Worm (Caenorhabditis elegans): ENCODE measurements around the gene egl-21.

DNA sequence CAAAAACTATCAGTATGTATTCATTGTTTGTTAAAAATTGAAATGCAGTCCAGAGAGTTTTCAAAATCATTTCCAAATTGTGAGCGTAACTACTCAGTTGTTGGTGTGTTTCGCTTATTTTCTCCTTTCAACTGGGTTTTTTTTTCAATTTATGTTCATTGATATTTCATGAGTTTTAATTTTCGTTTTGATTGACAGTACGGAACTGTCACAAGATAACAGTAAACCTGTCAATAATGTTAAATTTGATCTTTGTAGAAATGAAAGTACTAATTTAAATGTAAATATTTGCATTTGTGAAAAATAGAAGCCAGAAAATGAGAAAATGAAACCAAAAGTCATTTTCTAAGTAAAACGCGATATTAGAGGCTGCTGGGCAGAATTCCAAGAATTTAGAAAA is 19.0 kb downstream of the egl-21 start:
- TF ChIP-seq fos-1 (tag; optimal IDR thresholded peaks at IDR 0.05): no peak
- no peak for TF ChIP-seq nfya-1 (tag; optimal IDR thresholded peaks at IDR 0.05; ENCODE audit: insufficient read depth)
- TF ChIP-seq snpc-4 (tag; optimal IDR thresholded peaks at IDR 0.05): no peak
- TF ChIP-seq ztf-4 (tag; optimal IDR thresholded peaks at IDR 0.05): no peak
- TF ChIP-seq unc-39 (tag; optimal IDR thresholded peaks at IDR 0.05): no peak
- TF ChIP-seq ceh-82 (tag; optimal IDR thresholded peaks at IDR 0.05): no peak
- no peak for TF ChIP-seq fkh-10 (GFP tag; optimal IDR thresholded peaks at IDR 0.05)
- TF ChIP-seq nhr-23 (tag; optimal IDR thresholded peaks at IDR 0.05): no peak
- TF ChIP-seq unc-62 (GFP tag; optimal IDR thresholded peaks at IDR 0.05): no peak
- no peak for TF ChIP-seq elt-2 (tag; optimal IDR thresholded peaks at IDR 0.05)
- no peak for TF ChIP-seq elt-1 (tag; optimal IDR thresholded peaks at IDR 0.05)
- TF ChIP-seq nhr-77 (tag; optimal IDR thresholded peaks at IDR 0.05): no peak
- TF ChIP-seq skn-1 (tag; optimal IDR thresholded peaks at IDR 0.05): no peak
